Worm (Caenorhabditis elegans): ENCODE data around the gene dph-5.

Gene dph-5

ce11 chrII:11383058-11383457, 33.1 kb downstream of the dph-5 start, which contains the start of the genes C33B4.5 and C33B4.4:
TSS of gene C33B4.5 (plus strand) at chrII:11383327.
TSS of gene C33B4.4 (minus strand) at chrII:11383442.
- TF ChIP-seq aha-1 (tag) = peak; percentile 44
- TF ChIP-seq zag-1 (tag; optimal IDR thresholded peaks at IDR 0.05) = no peak
- no peak for TF ChIP-seq hmg-1.1 (GFP tag; IDR thresholded peaks at IDR 0.05)
- TF ChIP-seq nhr-77 (tag; optimal IDR thresholded peaks at IDR 0.05) = no peak
- no peak for TF ChIP-seq lin-1 (GFP tag; IDR thresholded peaks at IDR 0.05)
- no peak for TF ChIP-seq nhr-6 (tag; optimal IDR thresholded peaks at IDR 0.05)
- TF ChIP-seq F10B5.3 (tag; optimal IDR thresholded peaks at IDR 0.05) = no peak
- no peak for TF ChIP-seq mxl-3 (GFP tag; optimal IDR thresholded peaks at IDR 0.05)
- no peak for TF ChIP-seq lir-3 (tag; optimal IDR thresholded peaks at IDR 0.05)
- no peak for TF ChIP-seq tag-97 (GFP tag; IDR thresholded peaks at IDR 0.05)
- TF ChIP-seq daf-19 (GFP tag; conservative IDR thresholded peaks at IDR 0.05) = no peak
- peak in 1 of 2 experiments; percentile 91 for TF ChIP-seq unc-62 (GFP tag; optimal IDR thresholded peaks at IDR 0.05 in 1 of 2)
- no peak for TF ChIP-seq unc-62 (tag; optimal IDR thresholded peaks at IDR 0.05)
- no peak for TF ChIP-seq hlh-30 (tag; optimal IDR thresholded peaks at IDR 0.05; ENCODE audit: insufficient read depth)

ce11 chrII:11384099-11384498, 34.1 kb downstream of the dph-5 start:
- TF ChIP-seq unc-39 (tag; optimal IDR thresholded peaks at IDR 0.05) (no peak), unc-62 (GFP tag; optimal IDR thresholded peaks at IDR 0.05 in 1 of 2) (peak in 1 of 2 experiments; percentile 60), unc-62 (tag; optimal IDR thresholded peaks at IDR 0.05) (no peak)

- no peak for TF ChIP-seq lin-1 (GFP tag; IDR thresholded peaks at IDR 0.05)
- no peak for TF ChIP-seq hif-1 (tag; optimal IDR thresholded peaks at IDR 0.05)
- no peak for TF ChIP-seq lir-3 (tag; optimal IDR thresholded peaks at IDR 0.05)
- TF ChIP-seq T20F7.1 (GFP tag; optimal IDR thresholded peaks at IDR 0.05) = no peak
- peak; percentile 72 for TF ChIP-seq set-16 (GFP tag; IDR thresholded peaks at IDR 0.05)
Observed at ce11 chrII:11386950-11387349, 37.0 kb downstream of the dph-5 start.

- TF ChIP-seq aha-1 (tag) (no peak), daf-16 (GFP tag; optimal IDR thresholded peaks at IDR 0.05) (no peak), daf-16 (tag; optimal IDR thresholded peaks at IDR 0.05) (no peak)
Observed at ce11 chrII:11390865-11391264, 40.9 kb downstream of the dph-5 start, which contains the start of gene shn-1. TSS of gene shn-1 (minus strand) at chrII:11390965.

ce11 chrII:11392390-11392789, 42.4 kb downstream of the dph-5 start:
- TF ChIP-seq unc-62 (GFP tag; optimal IDR thresholded peaks at IDR 0.05 in 1 of 2) = peak in 1 of 2 experiments; percentile 86
- no peak for TF ChIP-seq unc-62 (tag; optimal IDR thresholded peaks at IDR 0.05)
- no peak for TF ChIP-seq pha-4 (GFP tag; IDR thresholded peaks at IDR 0.05)
- TF ChIP-seq pha-4 (tag; optimal IDR thresholded peaks at IDR 0.05) = no peak
- no peak for TF ChIP-seq saeg-2 (GFP tag; IDR thresholded peaks at IDR 0.05)

- TF ChIP-seq nhr-6 (tag; optimal IDR thresholded peaks at IDR 0.05) (no peak), lin-15B (tag; optimal IDR thresholded peaks at IDR 0.05) (no peak), set-16 (GFP tag; IDR thresholded peaks at IDR 0.05) (peak; percentile 58; the same call in 1 of the 2 replicates), hlh-11 (tag; optimal IDR thresholded peaks at IDR 0.05) (no peak)
Observed at ce11 chrII:11393787-11394186, 43.8 kb downstream of the dph-5 start.

ce11 chrII:11396217-11396616, 46.2 kb downstream of the dph-5 start:
- TF ChIP-seq F26F4.8 (GFP tag; conservative IDR thresholded peaks at IDR 0.05) (no peak), aha-1 (tag) (peak; percentile 84), dve-1 (tag; optimal IDR thresholded peaks at IDR 0.05; ENCODE audit: insufficient read depth) (no peak)

ce11 chrII:11398787-11399186, 48.8 kb downstream of the dph-5 start:
- peak; percentile 87 for TF ChIP-seq aha-1 (tag)
- TF ChIP-seq spr-3 (GFP tag; optimal IDR thresholded peaks at IDR 0.05) = no peak
- no peak for TF ChIP-seq T26A8.4 (GFP tag; IDR thresholded peaks at IDR 0.05)
- TF ChIP-seq dmd-6 (GFP tag; IDR thresholded peaks at IDR 0.05) = no peak
- TF ChIP-seq pha-4 (GFP tag; IDR thresholded peaks at IDR 0.05) = peak; percentile 18; the same call in 1 of the 2 replicates
- no peak for TF ChIP-seq pha-4 (tag; optimal IDR thresholded peaks at IDR 0.05)
- TF ChIP-seq Y5F2A.4 (GFP tag; optimal IDR thresholded peaks at IDR 0.05) = no peak
- TF ChIP-seq duxl-1 (tag; optimal IDR thresholded peaks at IDR 0.05; ENCODE audit: poor library complexity) = no peak
- no peak for TF ChIP-seq Y48G9A.11 (GFP tag; IDR thresholded peaks at IDR 0.05)
- TF ChIP-seq nhr-111 (GFP tag; optimal IDR thresholded peaks at IDR 0.05) = no peak
- TF ChIP-seq ztf-7 (tag; optimal IDR thresholded peaks at IDR 0.05) = no peak
- 0 out of 2 replicates have a peak, but pooled peaks have one; percentile 48 for TF ChIP-seq egl-43 (GFP tag; IDR thresholded peaks at IDR 0.05)

Data from whole organism, L4 larva.